Worm (Caenorhabditis elegans) whole organism, L4 larva: ENCODE results near the gene col-8.

Experiments used
- ceh-82 ChIP-seq: sonication (generic microtip); optimal IDR thresholded peaks from 2 replicates; lab custom pipeline; 2017; ENCODE audit warnings: missing biosample characterization, missing genetic modification characterization
- egl-27 ChIP-seq: sonication (generic microtip); optimal IDR thresholded peaks from 3 replicates; lab custom pipeline; 2017; ENCODE audit warnings: missing biosample characterization, missing genetic modification reagents, missing genetic modification characterization
- egl-43 ChIP-seq: fragments of 200-800 bp; sonication (Bioruptor generic); IDR thresholded peaks from 2 replicates; pipeline ENCODE4 v1.3.6; 2022; ENCODE audit warnings: missing genetic modification reagents, missing genetic modification characterization, missing compliant biosample characterization
- nhr-10 ChIP-seq: fragments of 150-350 bp; optimal IDR thresholded peaks from 2 replicates; lab custom pipeline; 2014; ENCODE audit warnings: missing biosample characterization, missing genetic modification characterization
- nhr-11 ChIP-seq: fragments of 150-350 bp; optimal IDR thresholded peaks from 2 replicates; lab custom pipeline; 2014; ENCODE audit warnings: missing biosample characterization, missing genetic modification characterization
- snpc-4 ChIP-seq: fragments of 150-350 bp; optimal IDR thresholded peaks from 2 replicates; lab custom pipeline; 2014; ENCODE audit warnings: missing biosample characterization, missing genetic modification characterization
- zag-1 ChIP-seq: fragments of 150-350 bp; optimal IDR thresholded peaks from 2 replicates; lab custom pipeline; 2014; ENCODE audit warnings: missing biosample characterization, missing genetic modification characterization

ce11 chrIII:7013764-7014163, 6.6 kb downstream of the col-8 start:
- TF ChIP-seq nhr-10 (tag; lab: Kevin White, UChicago) (no peak), egl-27 (tag; lab: Kevin White, UChicago) (no peak), nhr-11 (tag; lab: Kevin White, UChicago) (no peak), ceh-82 (tag; lab: Kevin White, UChicago) (no peak), snpc-4 (tag; lab: Kevin White, UChicago) (no peak), zag-1 (tag; lab: Kevin White, UChicago) (no peak), egl-43 (no peak)
